Worm (Caenorhabditis elegans): ENCODE data around the gene F49C12.15.

The F49C12.15 gene

DNA sequence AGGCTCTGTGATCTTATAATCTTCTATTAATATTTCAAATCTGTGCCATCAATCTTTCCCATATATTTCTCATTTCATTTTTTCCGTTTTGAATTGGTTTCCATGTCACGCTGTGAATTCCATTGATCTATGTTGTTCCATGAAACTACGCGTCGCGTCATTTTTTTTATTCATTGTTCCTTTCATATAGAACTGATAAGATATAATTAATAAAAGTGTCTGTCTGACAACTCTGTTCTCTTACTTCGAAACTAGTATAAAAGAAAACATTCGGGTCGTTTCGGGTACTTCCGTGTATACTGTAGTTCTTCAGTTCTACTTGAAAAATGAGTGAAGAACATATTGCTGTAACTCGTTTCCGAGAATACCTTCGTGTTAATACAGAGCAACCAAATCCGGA lies 50.3 kb downstream of the F49C12.15 start, which contains the start of gene C10C5.3:
Gene C10C5.3, plus strand, starts transcription at position 301 of the 400 bp plus-strand sequence.
- no peak for TF ChIP-seq sem-2 (GFP tag; optimal IDR thresholded peaks at IDR 0.05)
- no peak for TF ChIP-seq nhr-237 (tag; optimal IDR thresholded peaks at IDR 0.05)
- TF ChIP-seq mls-2 (tag; optimal IDR thresholded peaks at IDR 0.05): no peak

DNA sequence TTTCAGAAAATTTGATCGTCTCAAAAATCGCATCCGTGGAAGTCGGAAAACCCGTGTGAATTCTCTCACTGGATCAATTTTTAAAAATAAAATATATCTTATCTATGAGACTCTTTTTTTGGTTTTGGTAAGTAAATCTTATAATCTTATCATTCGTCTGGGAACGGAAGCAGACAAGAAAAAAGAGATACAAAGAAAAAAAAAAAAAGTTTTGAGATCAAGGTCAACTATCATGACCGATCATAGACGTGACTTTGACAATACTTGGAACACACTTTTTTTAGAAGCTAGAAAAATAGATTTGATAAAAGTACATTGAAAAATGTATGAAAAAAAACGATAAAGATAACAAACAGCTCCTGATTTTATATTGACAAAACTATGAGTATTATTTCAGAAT lies 52.3 kb downstream of the F49C12.15 start:
- TF ChIP-seq tbx-8 (GFP tag; optimal IDR thresholded peaks at IDR 0.05): no peak
- no peak for TF ChIP-seq drap-1 (GFP tag; optimal IDR thresholded peaks at IDR 0.05)
- no peak for TF ChIP-seq hlh-1 (tag; optimal IDR thresholded peaks at IDR 0.05)
